Worm (Caenorhabditis elegans): ENCODE data around the gene F25B4.4.

- TF ChIP-seq M03D4.4 (tag; optimal IDR thresholded peaks at IDR 0.05): no peak
- no peak for TF ChIP-seq ces-1 (GFP tag; optimal IDR thresholded peaks at IDR 0.05)
- no peak for TF ChIP-seq nhr-237 (tag; optimal IDR thresholded peaks at IDR 0.05)
- TF ChIP-seq pha-4 (tag; optimal IDR thresholded peaks at IDR 0.05): no peak
- TF ChIP-seq mep-1 (tag; optimal IDR thresholded peaks at IDR 0.05): no peak
- no peak for TF ChIP-seq sem-2 (GFP tag; optimal IDR thresholded peaks at IDR 0.05)
- no peak for TF ChIP-seq blmp-1 (tag; optimal IDR thresholded peaks at IDR 0.05)
- TF ChIP-seq ceh-83 (GFP tag; optimal IDR thresholded peaks at IDR 0.05): no peak
- TF ChIP-seq nhr-12 (tag; optimal IDR thresholded peaks at IDR 0.05): no peak
- no peak for TF ChIP-seq elt-1 (tag; optimal IDR thresholded peaks at IDR 0.05; ENCODE audit: borderline replicate concordance, insufficient read depth)
Measured at ce11 chrV:5697581-5697980, 12.9 kb downstream of the F25B4.4 start.

Data from whole organism, mixed stage, embryonic.